Worm (Caenorhabditis elegans): ENCODE results near the gene C30G12.6.

ce11 chrII:7326997-7327396 lies 31.2 kb upstream of the C30G12.6 start:
- TF ChIP-seq him-1 (tag; optimal IDR thresholded peaks at IDR 0.05) = peak; percentile 72
- TF ChIP-seq W03F9.2 (tag; optimal IDR thresholded peaks at IDR 0.05) = no peak

Data from whole organism, L4/young adult.